Worm (Caenorhabditis elegans): ENCODE data around the gene F09F7.6.

The F09F7.6 gene

ce11 chrIII:5588746-5589145 is 36.8 kb upstream of the F09F7.6 start:
- TF ChIP-seq ceh-39 (tag; optimal IDR thresholded peaks at IDR 0.05): no peak

- TF ChIP-seq ceh-43 (GFP tag; optimal IDR thresholded peaks at IDR 0.05): no peak
- TF ChIP-seq nhr-28 (tag; optimal IDR thresholded peaks at IDR 0.05): no peak
- TF ChIP-seq mep-1 (tag; optimal IDR thresholded peaks at IDR 0.05): peak; percentile 37
- no peak for TF ChIP-seq ztf-11 (tag; optimal IDR thresholded peaks at IDR 0.05)
- no peak for TF ChIP-seq nhr-76 (tag; optimal IDR thresholded peaks at IDR 0.05)
- TF ChIP-seq nhr-2 (tag; optimal IDR thresholded peaks at IDR 0.05): peak; percentile 1
These were observed 35.0 kb upstream of the F09F7.6 start, which contains the start of gene F56D2.2 for ce11 chrIII:5586925-5587324. F56D2.2 (plus strand) TSS chrIII:5587263.

ce11 chrIII:5585711-5586110 is 33.8 kb upstream of the F09F7.6 start:
- no peak for TF ChIP-seq nhr-2 (tag; optimal IDR thresholded peaks at IDR 0.05)

- TF ChIP-seq elt-3 (tag; optimal IDR thresholded peaks at IDR 0.05) (no peak), cnd-1 (tag; optimal IDR thresholded peaks at IDR 0.05) (peak; percentile 5), ham-2 (GFP tag; optimal IDR thresholded peaks at IDR 0.05) (no peak)
These were observed 32.7 kb upstream of the F09F7.6 start, which contains the start of gene F56D2.3 for ce11 chrIII:5584647-5585046. F56D2.3 (plus strand) TSS chrIII:5584947.

ce11 chrIII:5582766-5583165 is 30.8 kb upstream of the F09F7.6 start, which contains the start of the genes F56D2.8 and uev-2:
F56D2.8 (minus strand) TSS chrIII:5582866.
uev-2 (plus strand) TSS chrIII:5583125.
- no peak for TF ChIP-seq snpc-4 (tag; optimal IDR thresholded peaks at IDR 0.05)
- TF ChIP-seq drap-1 (GFP tag; optimal IDR thresholded peaks at IDR 0.05): no peak
- no peak for TF ChIP-seq elt-3 (tag; optimal IDR thresholded peaks at IDR 0.05)
- TF ChIP-seq zip-8 (tag; optimal IDR thresholded peaks at IDR 0.05): no peak
- TF ChIP-seq ceh-43 (GFP tag; optimal IDR thresholded peaks at IDR 0.05): no peak
- TF ChIP-seq unc-62 (GFP tag; optimal IDR thresholded peaks at IDR 0.05): no peak
- TF ChIP-seq sem-2 (GFP tag; optimal IDR thresholded peaks at IDR 0.05): no peak
- no peak for TF ChIP-seq lin-32 (GFP tag; optimal IDR thresholded peaks at IDR 0.05)
- TF ChIP-seq unc-39 (tag; optimal IDR thresholded peaks at IDR 0.05): no peak
- TF ChIP-seq unc-120 (tag; optimal IDR thresholded peaks at IDR 0.05; ENCODE audit: poor library complexity, severe bottlenecking): no peak
- no peak for TF ChIP-seq hlh-1 (tag; optimal IDR thresholded peaks at IDR 0.05)
- TF ChIP-seq ztf-11 (tag; optimal IDR thresholded peaks at IDR 0.05): no peak
- TF ChIP-seq blmp-1 (tag; optimal IDR thresholded peaks at IDR 0.05): no peak
- no peak for TF ChIP-seq cnd-1 (tag; optimal IDR thresholded peaks at IDR 0.05)
- no peak for TF ChIP-seq flh-1 (GFP tag; optimal IDR thresholded peaks at IDR 0.05)
- TF ChIP-seq ces-1 (GFP tag; optimal IDR thresholded peaks at IDR 0.05): no peak

- TF ChIP-seq mep-1 (tag; optimal IDR thresholded peaks at IDR 0.05) (no peak), lin-32 (GFP tag; optimal IDR thresholded peaks at IDR 0.05) (no peak), ztf-11 (tag; optimal IDR thresholded peaks at IDR 0.05) (no peak), unc-62 (GFP tag; optimal IDR thresholded peaks at IDR 0.05) (no peak), ham-2 (GFP tag; optimal IDR thresholded peaks at IDR 0.05) (no peak), lin-13 (tag; optimal IDR thresholded peaks at IDR 0.05) (no peak), ceh-39 (tag; optimal IDR thresholded peaks at IDR 0.05) (no peak), sptf-1 (tag; optimal IDR thresholded peaks at IDR 0.05) (no peak), snpc-4 (tag; optimal IDR thresholded peaks at IDR 0.05) (no peak)
These were observed 29.1 kb upstream of the F09F7.6 start, which contains the start of gene F56D2.5 for ce11 chrIII:5581049-5581448. F56D2.5 (minus strand) TSS chrIII:5581419.

ce11 chrIII:5573694-5574093 is 21.8 kb upstream of the F09F7.6 start, which contains the start of gene molo-1:
molo-1 (plus strand) TSS chrIII:5573994.
- TF ChIP-seq blmp-1 (tag; optimal IDR thresholded peaks at IDR 0.05): no peak
- no peak for TF ChIP-seq elt-3 (tag; optimal IDR thresholded peaks at IDR 0.05)
- no peak for TF ChIP-seq sem-2 (GFP tag; optimal IDR thresholded peaks at IDR 0.05)
- TF ChIP-seq lin-32 (GFP tag; optimal IDR thresholded peaks at IDR 0.05): no peak
- TF ChIP-seq unc-39 (tag; optimal IDR thresholded peaks at IDR 0.05): no peak
- TF ChIP-seq nhr-28 (tag; optimal IDR thresholded peaks at IDR 0.05): no peak
- TF ChIP-seq mep-1 (tag; optimal IDR thresholded peaks at IDR 0.05): no peak
- TF ChIP-seq unc-62 (GFP tag; optimal IDR thresholded peaks at IDR 0.05): no peak
- TF ChIP-seq hlh-1 (tag; optimal IDR thresholded peaks at IDR 0.05): no peak
- no peak for TF ChIP-seq elt-1 (tag; optimal IDR thresholded peaks at IDR 0.05; ENCODE audit: borderline replicate concordance, insufficient read depth)
- no peak for TF ChIP-seq nhr-237 (tag; optimal IDR thresholded peaks at IDR 0.05)
- no peak for TF ChIP-seq bed-3 (GFP tag; optimal IDR thresholded peaks at IDR 0.05)
